Worm (Caenorhabditis elegans): ENCODE data around the gene srh-130.

- TF ChIP-seq pha-4 (tag; optimal IDR thresholded peaks at IDR 0.05) (no peak), daf-12 (tag; optimal IDR thresholded peaks at IDR 0.05) (no peak), unc-62 (GFP tag; optimal IDR thresholded peaks at IDR 0.05) (no peak), ceh-16 (tag; optimal IDR thresholded peaks at IDR 0.05) (no peak), nhr-77 (tag; optimal IDR thresholded peaks at IDR 0.05) (no peak), snpc-4 (tag; optimal IDR thresholded peaks at IDR 0.05) (no peak), elt-2 (tag; optimal IDR thresholded peaks at IDR 0.05) (no peak), ama-1 (optimal IDR thresholded peaks at IDR 0.05) (no peak), nhr-23 (tag; optimal IDR thresholded peaks at IDR 0.05) (no peak)
Observed at ce11 chrV:5201706-5202105, 50.7 kb downstream of the srh-130 start.
